Worm (Caenorhabditis elegans) whole organism, L3 larva: ENCODE measurements around the gene alg-2.

Source experiments
- ZK546.5 ChIP-seq: sonication (generic microtip); optimal IDR thresholded peaks from 2 replicates; lab custom pipeline; 2017; ENCODE audit warnings: missing biosample characterization, missing genetic modification characterization
- ama-1 ChIP-seq: fragments of 150-350 bp; optimal IDR thresholded peaks from 2 replicates; lab custom pipeline; 2018
- ceh-16 ChIP-seq: sonication (generic microtip); optimal IDR thresholded peaks from 2 replicates; lab custom pipeline; 2017; ENCODE audit warnings: missing biosample characterization, missing genetic modification characterization
- ceh-28 ChIP-seq: fragments of 150-350 bp; optimal IDR thresholded peaks from 2 replicates; lab custom pipeline; 2014; ENCODE audit warnings: missing biosample characterization, missing genetic modification reagents, missing genetic modification characterization
- ceh-82 ChIP-seq: fragments of 150-350 bp; optimal IDR thresholded peaks from 2 replicates; lab custom pipeline; 2014; ENCODE audit warnings: missing biosample characterization, missing genetic modification characterization
- egl-27 ChIP-seq: sonication (generic microtip); optimal IDR thresholded peaks from 4 replicates; lab custom pipeline; 2017; ENCODE audit warnings: missing biosample characterization, missing genetic modification reagents, missing genetic modification characterization
- elt-2 ChIP-seq: sonication (generic microtip); optimal IDR thresholded peaks from 2 replicates; lab custom pipeline; 2016; ENCODE audit warnings: missing genetic modification reagents, mild to moderate bottlenecking, missing genetic modification characterization, missing compliant biosample characterization
- nhr-237 ChIP-seq: fragments of 150-350 bp; optimal IDR thresholded peaks from 2 replicates; lab custom pipeline; 2014; ENCODE audit warnings: missing biosample characterization, missing genetic modification characterization
- pqm-1 ChIP-seq: fragments of 150-350 bp; optimal IDR thresholded peaks from 2 replicates; lab custom pipeline; 2017; ENCODE audit warnings: missing biosample characterization, missing genetic modification characterization, inconsistent platforms
- snpc-4 ChIP-seq: fragments of 150-350 bp; optimal IDR thresholded peaks from 2 replicates; lab custom pipeline; 2014; ENCODE audit warnings: missing biosample characterization, missing genetic modification characterization
- unc-62 ChIP-seq: fragments of 150-350 bp; sonication (generic microtip); optimal IDR thresholded peaks from 4 replicates; lab custom pipeline; 2014; ENCODE audit warnings: missing biosample characterization, missing genetic modification reagents, missing genetic modification characterization
- ztf-11 ChIP-seq: fragments of 150-350 bp; optimal IDR thresholded peaks from 2 replicates; lab custom pipeline; 2014; ENCODE audit warnings: missing biosample characterization, missing genetic modification characterization

- no peak for TF ChIP-seq pqm-1
- no peak for TF ChIP-seq ceh-28 (tag; lab: Kevin White, UChicago)
- TF ChIP-seq elt-2 (tag; lab: Kevin White, UChicago): no peak
- TF ChIP-seq ceh-16: no peak
- TF ChIP-seq ztf-11 (tag; lab: Kevin White, UChicago): no peak
- TF ChIP-seq ceh-82 (tag; lab: Kevin White, UChicago): no peak
- no peak for TF ChIP-seq nhr-237 (tag; lab: Kevin White, UChicago)
- no peak for TF ChIP-seq ZK546.5 (tag; lab: Kevin White, UChicago)
- TF ChIP-seq snpc-4: no peak
- no peak for TF ChIP-seq ama-1
- no peak for TF ChIP-seq unc-62
- TF ChIP-seq egl-27 (tag; lab: Kevin White, UChicago): no peak
Measured at ce11 chrII:823529-823928, 49.5 kb upstream of the alg-2 start, which contains the start of gene F46F5.10.
